Fruit fly (Drosophila melanogaster): ENCODE results near the gene Nelf-A.

Gene Nelf-A

DNA sequence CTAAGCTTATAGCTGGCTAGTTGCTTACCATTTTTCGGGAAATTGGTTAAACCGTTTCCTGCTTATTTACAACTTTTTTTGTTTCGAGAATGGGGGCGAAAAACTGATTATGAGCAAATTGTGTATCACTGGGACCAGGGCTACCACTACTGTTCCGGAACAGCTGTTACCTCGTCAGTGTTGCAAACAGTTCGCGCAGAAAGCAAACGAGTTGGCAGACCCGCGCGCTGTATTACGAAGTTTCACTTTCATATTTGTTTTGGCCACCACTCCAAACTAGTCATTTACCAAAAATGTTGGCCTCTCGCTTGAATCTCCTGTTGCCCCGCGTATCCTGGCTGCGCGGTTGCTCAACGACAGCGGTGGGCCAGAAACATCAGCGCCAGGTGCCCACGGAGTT is 46.4 kb downstream of the Nelf-A start, which contains the start of the genes AP-2sigma and Idi (continued):
- TF ChIP-seq YL-1 (GFP tag; optimal IDR thresholded peaks at IDR 0.05) = peak; percentile 92
- no peak for TF ChIP-seq CG6854 (GFP tag; optimal IDR thresholded peaks at IDR 0.05)
- TF ChIP-seq Ssrp (tag; optimal IDR thresholded peaks at IDR 0.05) = no peak
- peak; percentile 88 for TF ChIP-seq pzg (GFP tag; optimal IDR thresholded peaks at IDR 0.05)
- TF ChIP-seq al (GFP tag; IDR thresholded peaks at IDR 0.05) = no peak
- no peak for TF ChIP-seq cas (GFP tag; IDR thresholded peaks at IDR 0.05)
- no peak for TF ChIP-seq fd102C (GFP tag; optimal IDR thresholded peaks at IDR 0.05)
- no peak for TF ChIP-seq org-1 (GFP tag; optimal IDR thresholded peaks at IDR 0.05)
- no peak for TF ChIP-seq CG1602 (GFP tag; optimal IDR thresholded peaks at IDR 0.05)
- TF ChIP-seq gsb-n (tag; optimal IDR thresholded peaks at IDR 0.05) = no peak
- TF ChIP-seq CG12391 (tag; optimal IDR thresholded peaks at IDR 0.05) = peak; percentile 17
- TF ChIP-seq CG10366 (GFP tag; IDR thresholded peaks at IDR 0.05) = peak; percentile 32; the same call in 1 of the 2 replicates
- no peak for TF ChIP-seq ATbp (GFP tag; optimal IDR thresholded peaks at IDR 0.05)
- no peak for TF ChIP-seq CG8944 (GFP tag; optimal IDR thresholded peaks at IDR 0.05)
- no peak for TF ChIP-seq CG6683 (GFP tag; optimal IDR thresholded peaks at IDR 0.05)
- TF ChIP-seq CG31224 (GFP tag; IDR thresholded peaks at IDR 0.05) = no peak
- no peak for TF ChIP-seq Drgx (GFP tag; IDR thresholded peaks at IDR 0.05)
- TF ChIP-seq sna (GFP tag; IDR thresholded peaks at IDR 0.05; ENCODE audit: partially characterized antibody) = no peak
- TF ChIP-seq CG16779 (GFP tag; IDR thresholded peaks at IDR 0.05) = no peak
- TF ChIP-seq zen (tag; optimal IDR thresholded peaks at IDR 0.05) = peak; percentile 55
- peak; percentile 52 for TF ChIP-seq CG9932 (GFP tag; IDR thresholded peaks at IDR 0.05)
- TF ChIP-seq CG11560 (tag; IDR thresholded peaks at IDR 0.05) = no peak
- no peak for TF ChIP-seq tap (tag; optimal IDR thresholded peaks at IDR 0.05)
- TF ChIP-seq E2f2 (GFP tag; IDR thresholded peaks at IDR 0.05) = peak; percentile 58
- peak; percentile 1 for TF ChIP-seq CG4820 (GFP tag; optimal IDR thresholded peaks at IDR 0.05)
- TF ChIP-seq dmrt99B (tag; optimal IDR thresholded peaks at IDR 0.05) = no peak
- peak; percentile 70; the same call in 2 of the 3 replicates for TF ChIP-seq CG34422 (GFP tag; IDR thresholded peaks at IDR 0.05)
- TF ChIP-seq Asciz (GFP tag; optimal IDR thresholded peaks at IDR 0.05) = no peak
- no peak for TF ChIP-seq Sox102F (GFP tag; optimal IDR thresholded peaks at IDR 0.05)
- TF ChIP-seq C15 (GFP tag; IDR thresholded peaks at IDR 0.05) = no peak
- no peak for TF ChIP-seq CG3726 (GFP tag; IDR thresholded peaks at IDR 0.05)
- TF ChIP-seq fd64A (GFP tag; optimal IDR thresholded peaks at IDR 0.05) = no peak
- no peak for TF ChIP-seq CG10654 (GFP tag; optimal IDR thresholded peaks at IDR 0.05)
- TF ChIP-seq sima (GFP tag; optimal IDR thresholded peaks at IDR 0.05) = no peak
- TF ChIP-seq stwl (tag; optimal IDR thresholded peaks at IDR 0.05) = peak; percentile 70
- TF ChIP-seq Lim3 (GFP tag; IDR thresholded peaks at IDR 0.05) = no peak
- peak; percentile 36 for TF ChIP-seq zfh2 (GFP tag; optimal IDR thresholded peaks at IDR 0.05)
- no peak for TF ChIP-seq Sox100B (GFP tag; optimal IDR thresholded peaks at IDR 0.05)
- no peak for TF ChIP-seq CG18619 (GFP tag; optimal IDR thresholded peaks at IDR 0.05)
- no peak for TF ChIP-seq nerfin-2 (GFP tag; IDR thresholded peaks at IDR 0.05; ENCODE audit: partially characterized antibody)
- TF ChIP-seq CoRest (tag; optimal IDR thresholded peaks at IDR 0.05) = no peak
- TF ChIP-seq Ravus (GFP tag; IDR thresholded peaks at IDR 0.05) = no peak
- no peak for TF ChIP-seq Lpt (GFP tag; optimal IDR thresholded peaks at IDR 0.05)
- TF ChIP-seq Myb (GFP tag; optimal IDR thresholded peaks at IDR 0.05) = peak; percentile 29
- no peak for TF ChIP-seq Stat92E (GFP tag; optimal IDR thresholded peaks at IDR 0.05)
- TF ChIP-seq ci (GFP tag; IDR thresholded peaks at IDR 0.05) = peak; percentile 61; the same call in 2 of the 3 replicates
- no peak for TF ChIP-seq repo (GFP tag; optimal IDR thresholded peaks at IDR 0.05)
- peak; percentile 6 for TF ChIP-seq pho (GFP tag; optimal IDR thresholded peaks at IDR 0.05)
- TF ChIP-seq psq (GFP tag; optimal IDR thresholded peaks at IDR 0.05) = no peak
- TF ChIP-seq twi (tag; optimal IDR thresholded peaks at IDR 0.05) = peak; percentile 3
- TF ChIP-seq D19B (GFP tag; optimal IDR thresholded peaks at IDR 0.05) = no peak
- TF ChIP-seq croc (GFP tag; conservative IDR thresholded peaks at IDR 0.05) = peak; percentile 24; the same call in 1 of the 3 replicates
